Fruit fly (Drosophila melanogaster): ENCODE data around the gene Pif1.

The Pif1 gene

dm6 chr2L:3476399-3477056 is 6.7 kb upstream of the Pif1 start:
- TF ChIP-seq Hr83 (GFP tag; optimal IDR thresholded peaks at IDR 0.05; ENCODE audit: poor library complexity, severe bottlenecking) (peak; percentile 9), sv (GFP tag; optimal IDR thresholded peaks at IDR 0.05) (no peak)

DNA sequence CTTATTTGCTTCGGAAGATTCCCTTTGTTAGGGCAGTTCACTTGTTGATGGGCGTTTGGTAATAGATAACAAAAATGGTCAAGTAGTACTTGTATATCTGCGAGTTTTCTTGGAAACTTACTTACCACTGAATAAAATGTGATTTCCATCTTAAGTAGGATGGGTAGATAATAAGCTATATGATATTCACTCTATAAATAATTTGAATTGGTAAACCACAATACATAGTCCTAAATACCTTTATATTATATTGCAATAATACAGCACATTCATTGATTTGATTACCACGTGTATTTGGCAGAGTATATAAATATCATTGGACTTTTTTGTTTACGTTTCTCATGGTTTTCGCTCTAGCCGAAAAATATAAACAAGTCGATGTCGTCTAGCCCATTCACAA is 6.1 kb upstream of the Pif1 start:
- TF ChIP-seq brk (GFP tag; optimal IDR thresholded peaks at IDR 0.05), result no peak
- peak in 1 of 2 experiments; percentile 35 for TF ChIP-seq foxo (GFP tag; optimal IDR thresholded peaks at IDR 0.05)
- peak; percentile 10 for TF ChIP-seq dmrt93B (GFP tag; optimal IDR thresholded peaks at IDR 0.05)
- no peak for TF ChIP-seq Vsx2 (GFP tag; optimal IDR thresholded peaks at IDR 0.05; ENCODE audit: partially characterized antibody)
- TF ChIP-seq Hr83 (GFP tag; optimal IDR thresholded peaks at IDR 0.05; ENCODE audit: poor library complexity, severe bottlenecking), result no peak
- TF ChIP-seq usp (GFP tag; optimal IDR thresholded peaks at IDR 0.05), result no peak
- TF ChIP-seq sage (GFP tag; optimal IDR thresholded peaks at IDR 0.05), result no peak
- TF ChIP-seq Myc (optimal IDR thresholded peaks at IDR 0.05), result no peak
- TF ChIP-seq CG9705 (GFP tag; optimal IDR thresholded peaks at IDR 0.05), result no peak
- no peak for TF ChIP-seq sv (GFP tag; optimal IDR thresholded peaks at IDR 0.05)
- peak; percentile 11 for TF ChIP-seq ey (GFP tag; optimal IDR thresholded peaks at IDR 0.05)
- TF ChIP-seq jim (GFP tag; optimal IDR thresholded peaks at IDR 0.05), result no peak
- TF ChIP-seq GATAd (GFP tag; optimal IDR thresholded peaks at IDR 0.05), result no peak
- TF ChIP-seq Hr78 (GFP tag; optimal IDR thresholded peaks at IDR 0.05), result no peak
- TF ChIP-seq Abd-B (GFP tag; optimal IDR thresholded peaks at IDR 0.05), result no peak
- no peak for TF ChIP-seq dsf (GFP tag; optimal IDR thresholded peaks at IDR 0.05; ENCODE audit: borderline replicate concordance)
- no peak for TF ChIP-seq pan (optimal IDR thresholded peaks at IDR 0.05)
- no peak for TF ChIP-seq br (GFP tag; optimal IDR thresholded peaks at IDR 0.05)
- no peak for TF ChIP-seq Hnf4 (GFP tag; optimal IDR thresholded peaks at IDR 0.05)
- TF ChIP-seq Jra (GFP tag; optimal IDR thresholded peaks at IDR 0.05), result no peak
- TF ChIP-seq h (GFP tag; optimal IDR thresholded peaks at IDR 0.05), result no peak
- TF ChIP-seq lola (GFP tag; optimal IDR thresholded peaks at IDR 0.05), result no peak
- TF ChIP-seq rgr (GFP tag; optimal IDR thresholded peaks at IDR 0.05), result peak; percentile 27
- no peak for TF ChIP-seq Mio (GFP tag; optimal IDR thresholded peaks at IDR 0.05)
- TF ChIP-seq woc (GFP tag; optimal IDR thresholded peaks at IDR 0.05), result no peak
- peak; percentile 41 for TF ChIP-seq fru (GFP tag; optimal IDR thresholded peaks at IDR 0.05)
- no peak for TF ChIP-seq N (GFP tag; optimal IDR thresholded peaks at IDR 0.05)
- TF ChIP-seq Dfd (GFP tag; optimal IDR thresholded peaks at IDR 0.05), result no peak
- TF ChIP-seq Dif (GFP tag; optimal IDR thresholded peaks at IDR 0.05; ENCODE audit: partially characterized antibody), result no peak
- TF ChIP-seq Sp1 (GFP tag; optimal IDR thresholded peaks at IDR 0.05), result no peak
- TF ChIP-seq HLH106 (tag; optimal IDR thresholded peaks at IDR 0.05), result peak; percentile 3
- no peak for TF ChIP-seq Rel (GFP tag; optimal IDR thresholded peaks at IDR 0.05)
- no peak for TF ChIP-seq Rel (tag; optimal IDR thresholded peaks at IDR 0.05)
- TF ChIP-seq OdsH (GFP tag; optimal IDR thresholded peaks at IDR 0.05), result no peak
- TF ChIP-seq psq (GFP tag; optimal IDR thresholded peaks at IDR 0.05), result no peak
- no peak for TF ChIP-seq tai (GFP tag; optimal IDR thresholded peaks at IDR 0.05)
- no peak for TF ChIP-seq dl (GFP tag; optimal IDR thresholded peaks at IDR 0.05; ENCODE audit: insufficient read depth in 1 of 2, partially characterized antibody in 2 of 2)
- TF ChIP-seq CG32264 (GFP tag; optimal IDR thresholded peaks at IDR 0.05), result no peak
- TF ChIP-seq CrebA (GFP tag; optimal IDR thresholded peaks at IDR 0.05; ENCODE audit: borderline replicate concordance), result no peak

- TF ChIP-seq CG9705 (GFP tag; optimal IDR thresholded peaks at IDR 0.05) (no peak), Jra (GFP tag; optimal IDR thresholded peaks at IDR 0.05) (no peak), Hnf4 (GFP tag; optimal IDR thresholded peaks at IDR 0.05) (peak; percentile 87), dl (GFP tag; optimal IDR thresholded peaks at IDR 0.05; ENCODE audit: insufficient read depth in 1 of 2, partially characterized antibody in 2 of 2) (no peak), CrebA (GFP tag; optimal IDR thresholded peaks at IDR 0.05; ENCODE audit: borderline replicate concordance) (no peak), psq (GFP tag; optimal IDR thresholded peaks at IDR 0.05) (peak; percentile 38), GATAd (GFP tag; optimal IDR thresholded peaks at IDR 0.05) (no peak), sv (GFP tag; optimal IDR thresholded peaks at IDR 0.05) (no peak), ey (GFP tag; optimal IDR thresholded peaks at IDR 0.05) (peak; percentile 31), jim (GFP tag; optimal IDR thresholded peaks at IDR 0.05) (no peak), rgr (GFP tag; optimal IDR thresholded peaks at IDR 0.05) (peak; percentile 57), N (GFP tag; optimal IDR thresholded peaks at IDR 0.05) (no peak), CG32264 (GFP tag; optimal IDR thresholded peaks at IDR 0.05) (no peak), Hr78 (GFP tag; optimal IDR thresholded peaks at IDR 0.05) (no peak), Dfd (GFP tag; optimal IDR thresholded peaks at IDR 0.05) (no peak), Dif (GFP tag; optimal IDR thresholded peaks at IDR 0.05; ENCODE audit: partially characterized antibody) (no peak), fru (GFP tag; optimal IDR thresholded peaks at IDR 0.05) (peak; percentile 29), OdsH (GFP tag; optimal IDR thresholded peaks at IDR 0.05) (peak; percentile 40), h (GFP tag; optimal IDR thresholded peaks at IDR 0.05) (peak; percentile 57), Hr83 (GFP tag; optimal IDR thresholded peaks at IDR 0.05; ENCODE audit: poor library complexity, severe bottlenecking) (no peak), br (GFP tag; optimal IDR thresholded peaks at IDR 0.05) (no peak), pan (optimal IDR thresholded peaks at IDR 0.05) (no peak), Mio (GFP tag; optimal IDR thresholded peaks at IDR 0.05) (no peak), dsf (GFP tag; optimal IDR thresholded peaks at IDR 0.05; ENCODE audit: borderline replicate concordance) (no peak), Vsx2 (GFP tag; optimal IDR thresholded peaks at IDR 0.05; ENCODE audit: partially characterized antibody) (no peak), Rel (GFP tag; optimal IDR thresholded peaks at IDR 0.05) (no peak), Rel (tag; optimal IDR thresholded peaks at IDR 0.05) (peak; percentile 14), foxo (GFP tag; optimal IDR thresholded peaks at IDR 0.05) (peak in 1 of 2 experiments; percentile 28), dmrt93B (GFP tag; optimal IDR thresholded peaks at IDR 0.05) (no peak), Abd-B (GFP tag; optimal IDR thresholded peaks at IDR 0.05) (no peak), HLH106 (tag; optimal IDR thresholded peaks at IDR 0.05) (peak; percentile 45), brk (GFP tag; optimal IDR thresholded peaks at IDR 0.05) (no peak), lola (GFP tag; optimal IDR thresholded peaks at IDR 0.05) (no peak), Sp1 (GFP tag; optimal IDR thresholded peaks at IDR 0.05) (peak; percentile 41), woc (GFP tag; optimal IDR thresholded peaks at IDR 0.05) (no peak), sage (GFP tag; optimal IDR thresholded peaks at IDR 0.05) (no peak), Myc (optimal IDR thresholded peaks at IDR 0.05) (no peak), usp (GFP tag; optimal IDR thresholded peaks at IDR 0.05) (no peak), tai (GFP tag; optimal IDR thresholded peaks at IDR 0.05) (no peak)
Measured at dm6 chr2L:3475168-3475567, 5.4 kb upstream of the Pif1 start.
